Fruit fly (Drosophila melanogaster): ENCODE results near the gene foxo.

- no peak for TF ChIP-seq CG8478 (optimal IDR thresholded peaks at IDR 0.05)
- TF ChIP-seq CTCF (optimal IDR thresholded peaks at IDR 0.05) = no peak
Observed at dm6 chr3R:14109145-14109544, 52.4 kb downstream of the foxo start, which contains the start of gene Or88a.

Measured in S2 (cell line).